Fruit fly (Drosophila melanogaster): ENCODE results near the gene CG5114.
A peak's percentile ranks its signal among the peaks of the same experiment; 100 is the strongest.

The CG5114 gene

dm6 chr3L:14992025-14992424, 9.4 kb downstream of the CG5114 start, which contains the start of gene Zip71B (continued):
- TF ChIP-seq CG6654 (GFP tag; optimal IDR thresholded peaks at IDR 0.05) (no peak), CG30020 (tag; optimal IDR thresholded peaks at IDR 0.05) (no peak), CG5180 (GFP tag; optimal IDR thresholded peaks at IDR 0.05) (peak; percentile 41), Sry-δ (GFP tag; optimal IDR thresholded peaks at IDR 0.05) (no peak), gro (GFP tag; optimal IDR thresholded peaks at IDR 0.05) (no peak), CrebB (tag; optimal IDR thresholded peaks at IDR 0.05) (no peak), CG13775 (GFP tag; optimal IDR thresholded peaks at IDR 0.05) (no peak)

- peak; percentile 6 for TF ChIP-seq exex (tag; optimal IDR thresholded peaks at IDR 0.05)
- TF ChIP-seq BtbVII (GFP tag; optimal IDR thresholded peaks at IDR 0.05), result peak; percentile 50
- peak; percentile 64 for TF ChIP-seq CG13894 (tag; optimal IDR thresholded peaks at IDR 0.05)
- no peak for TF ChIP-seq CG10431 (GFP tag; optimal IDR thresholded peaks at IDR 0.05)
- TF ChIP-seq lab (GFP tag; optimal IDR thresholded peaks at IDR 0.05), result peak; percentile 33
- TF ChIP-seq pum (GFP tag; optimal IDR thresholded peaks at IDR 0.05), result no peak
- no peak for TF ChIP-seq CG31224 (GFP tag; IDR thresholded peaks at IDR 0.05)
- no peak for TF ChIP-seq NC2β (GFP tag; optimal IDR thresholded peaks at IDR 0.05)
- peak; percentile 59 for TF ChIP-seq CG13296 (GFP tag; optimal IDR thresholded peaks at IDR 0.05)
- TF ChIP-seq CG11085 (GFP tag; IDR thresholded peaks at IDR 0.05), result no peak
- TF ChIP-seq CG2678 (tag; optimal IDR thresholded peaks at IDR 0.05), result peak; percentile 46
- peak; percentile 0 for TF ChIP-seq ATbp (GFP tag; optimal IDR thresholded peaks at IDR 0.05)
- TF ChIP-seq Dref (GFP tag; IDR thresholded peaks at IDR 0.05), result no peak
- TF ChIP-seq CG34376 (GFP tag; optimal IDR thresholded peaks at IDR 0.05), result peak; percentile 28
- TF ChIP-seq CG3281 (GFP tag; optimal IDR thresholded peaks at IDR 0.05), result peak; percentile 24
- no peak for TF ChIP-seq salm (tag; optimal IDR thresholded peaks at IDR 0.05)
- peak; percentile 57 for TF ChIP-seq Med (GFP tag)
- no peak for TF ChIP-seq Sox100B (GFP tag; optimal IDR thresholded peaks at IDR 0.05)
- peak; percentile 20 for TF ChIP-seq HmgZ (tag; optimal IDR thresholded peaks at IDR 0.05)
- peak; percentile 20 for TF ChIP-seq Meics (GFP tag; optimal IDR thresholded peaks at IDR 0.05)
- TF ChIP-seq az2 (GFP tag; optimal IDR thresholded peaks at IDR 0.05), result no peak
- TF ChIP-seq B-H2 (GFP tag; optimal IDR thresholded peaks at IDR 0.05), result peak; percentile 6
- TF ChIP-seq fd64A (GFP tag; optimal IDR thresholded peaks at IDR 0.05), result peak; percentile 16
- TF ChIP-seq dan (GFP tag; IDR thresholded peaks at IDR 0.05), result no peak
- TF ChIP-seq PHDP (tag; optimal IDR thresholded peaks at IDR 0.05), result peak; percentile 34
- no peak for TF ChIP-seq CG4360 (GFP tag; IDR thresholded peaks at IDR 0.05)
- no peak for TF ChIP-seq Dad (GFP tag; optimal IDR thresholded peaks at IDR 0.05)
- TF ChIP-seq Deaf1 (tag; optimal IDR thresholded peaks at IDR 0.05), result no peak
- TF ChIP-seq sug (tag; optimal IDR thresholded peaks at IDR 0.05), result peak; percentile 35
- no peak for TF ChIP-seq tll (GFP tag; optimal IDR thresholded peaks at IDR 0.05)
- TF ChIP-seq CG2129 (GFP tag; IDR thresholded peaks at IDR 0.05; ENCODE audit: partially characterized antibody), result no peak
- TF ChIP-seq CG10543 (GFP tag; optimal IDR thresholded peaks at IDR 0.05), result peak; percentile 26
Measured at dm6 chr3L:14992807-14993206, 10.2 kb downstream of the CG5114 start.

Measured in whole organism, embryonic.